Fruit fly (Drosophila melanogaster): ENCODE data around the gene CG33061.

Gene CG33061

DNA sequence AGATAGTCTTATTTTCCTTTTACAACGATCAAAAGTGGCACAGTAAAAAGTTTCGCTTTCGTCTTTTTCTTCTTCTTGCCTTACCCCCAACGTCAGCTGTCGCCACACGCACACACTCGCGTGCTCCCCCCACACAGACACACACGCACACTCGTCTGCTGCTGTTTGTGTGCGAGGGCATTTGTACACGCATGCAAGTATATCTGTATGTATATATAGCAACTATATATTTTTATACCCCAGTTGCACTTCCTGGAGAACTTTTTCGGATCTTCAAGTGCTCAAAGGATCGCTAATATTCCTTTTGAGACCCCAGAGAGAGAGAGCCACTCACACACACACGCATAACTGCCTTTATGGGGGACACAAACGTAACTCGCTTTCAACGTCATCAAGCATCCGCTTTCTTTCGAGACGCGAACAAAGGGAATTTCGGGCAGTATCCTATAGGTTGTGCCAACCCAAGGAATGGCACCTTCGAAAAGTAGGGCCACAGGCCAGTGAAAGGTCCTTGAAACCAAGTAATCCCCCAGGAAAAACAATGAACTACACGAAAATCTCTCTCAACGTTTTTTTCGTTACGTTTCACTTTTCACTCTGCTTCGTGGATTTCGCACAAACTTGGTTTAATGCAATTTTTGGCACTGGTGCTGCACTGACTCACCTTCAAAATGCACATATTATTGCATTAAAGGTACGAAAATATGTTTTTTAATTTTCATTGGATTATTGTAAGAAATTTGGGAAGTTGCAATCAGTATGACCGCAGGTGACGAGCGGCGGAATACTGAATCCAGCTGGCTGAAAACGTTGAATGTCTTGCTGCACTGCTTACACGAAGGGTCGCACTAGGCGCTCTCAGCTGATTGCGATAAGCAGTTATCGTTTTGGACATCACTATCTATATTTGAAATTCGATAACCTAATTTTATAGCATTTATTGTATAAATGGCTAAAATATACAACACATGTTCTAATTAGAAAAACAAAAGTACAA lies 48.5 kb downstream of the CG33061 start, which contains the start of gene roq (continued):
- TF ChIP-seq CG7928 (GFP tag; optimal IDR thresholded peaks at IDR 0.05) (no peak), CG12659 (GFP tag; optimal IDR thresholded peaks at IDR 0.05) (peak; percentile 61), Opbp (GFP tag; IDR thresholded peaks at IDR 0.05; ENCODE audit: partially characterized antibody) (peak; percentile 65; the same call in 2 of the 3 replicates), sisA (GFP tag; IDR thresholded peaks at IDR 0.05) (no peak), CG18764 (GFP tag; optimal IDR thresholded peaks at IDR 0.05) (no peak), tio (GFP tag; optimal IDR thresholded peaks at IDR 0.05) (no peak), da (GFP tag; optimal IDR thresholded peaks at IDR 0.05) (no peak), repo (GFP tag; optimal IDR thresholded peaks at IDR 0.05) (no peak), E2f2 (GFP tag; IDR thresholded peaks at IDR 0.05) (peak; percentile 89), Eip74EF (GFP tag; optimal IDR thresholded peaks at IDR 0.05) (no peak), ci (GFP tag; IDR thresholded peaks at IDR 0.05) (0 out of 3 replicates have a peak, but pooled peaks have one; percentile 6), CG43689 (GFP tag; IDR thresholded peaks at IDR 0.05) (no peak), CG9817 (tag; optimal IDR thresholded peaks at IDR 0.05) (no peak), cato (GFP tag; optimal IDR thresholded peaks at IDR 0.05; ENCODE audit: borderline replicate concordance) (no peak), CG17802 (tag; optimal IDR thresholded peaks at IDR 0.05) (no peak), CG7839 (tag; optimal IDR thresholded peaks at IDR 0.05) (no peak), Atf3 (GFP tag; optimal IDR thresholded peaks at IDR 0.05) (no peak), CG30020 (tag; optimal IDR thresholded peaks at IDR 0.05) (peak; percentile 3), CG17612 (GFP tag; IDR thresholded peaks at IDR 0.05) (no peak), vnd (GFP tag; IDR thresholded peaks at IDR 0.05; ENCODE audit: partially characterized antibody) (no peak), zen (tag; optimal IDR thresholded peaks at IDR 0.05) (peak; percentile 43), Elba2 (GFP tag; optimal IDR thresholded peaks at IDR 0.05) (peak; percentile 68), Mrtf (GFP tag; IDR thresholded peaks at IDR 0.05) (no peak), Xbp1 (GFP tag; optimal IDR thresholded peaks at IDR 0.05) (peak; percentile 1), ase (GFP tag; IDR thresholded peaks at IDR 0.05) (no peak), sob (GFP tag; IDR thresholded peaks at IDR 0.05) (no peak), CG2116 (GFP tag; optimal IDR thresholded peaks at IDR 0.05) (peak; percentile 87), Dfd (GFP tag; optimal IDR thresholded peaks at IDR 0.05) (no peak), Hmr (GFP tag; optimal IDR thresholded peaks at IDR 0.05) (no peak), CG32772 (GFP tag; IDR thresholded peaks at IDR 0.05) (no peak), CG8924 (tag; optimal IDR thresholded peaks at IDR 0.05) (peak; percentile 26), CG15479 (GFP tag; optimal IDR thresholded peaks at IDR 0.05) (no peak), CG8765 (GFP tag; IDR thresholded peaks at IDR 0.05) (no peak), odd (GFP tag; optimal IDR thresholded peaks at IDR 0.05) (no peak), Bdp1 (GFP tag; optimal IDR thresholded peaks at IDR 0.05) (no peak), CG34376 (GFP tag; optimal IDR thresholded peaks at IDR 0.05) (peak; percentile 17), Oli (tag; optimal IDR thresholded peaks at IDR 0.05) (no peak), CG4328 (GFP tag; optimal IDR thresholded peaks at IDR 0.05) (no peak), ATbp (GFP tag; optimal IDR thresholded peaks at IDR 0.05) (no peak), CG12769 (tag; optimal IDR thresholded peaks at IDR 0.05) (peak; percentile 38), CG4820 (GFP tag; optimal IDR thresholded peaks at IDR 0.05) (no peak), CG3065 (GFP tag; optimal IDR thresholded peaks at IDR 0.05) (no peak), CG14441 (GFP tag; IDR thresholded peaks at IDR 0.05) (no peak; the same call in 1 of the 2 replicates), Sin3A (optimal IDR thresholded peaks at IDR 0.05) (peak; percentile 19), trem (tag; optimal IDR thresholded peaks at IDR 0.05) (peak; percentile 68), Rfx (GFP tag; IDR thresholded peaks at IDR 0.05) (no peak), Camta (GFP tag; optimal IDR thresholded peaks at IDR 0.05) (no peak), ara (GFP tag; IDR thresholded peaks at IDR 0.05) (no peak), cas (GFP tag; IDR thresholded peaks at IDR 0.05) (no peak)
